Worm (Caenorhabditis elegans): Measurements from ENCODE around the gene exp-1.

- TF ChIP-seq hnd-1 (tag; optimal IDR thresholded peaks at IDR 0.05) (no peak), scrt-1 (GFP tag; IDR thresholded peaks at IDR 0.05) (no peak), F13C5.2 (tag; optimal IDR thresholded peaks at IDR 0.05) (no peak), ama-1 (optimal IDR thresholded peaks at IDR 0.05) (no peak), tbx-11 (GFP tag; IDR thresholded peaks at IDR 0.05) (no peak)
Observed at ce11 chrII:6181337-6181736, 20.4 kb upstream of the exp-1 start.
